Fruit fly (Drosophila melanogaster) whole organism, larva: Measurements from ENCODE around the gene Oat.

Experiments used
- noc ChIP-seq: fragments of 200-800 bp; sonication (Bioruptor generic); optimal IDR thresholded peaks from 3 replicates; lab custom pipeline; 2019; ENCODE audit warnings: missing biosample characterization, mild to moderate bottlenecking, missing genetic modification characterization, moderate library complexity

Oat gene

dm6 chr3L:19655923-19656322 lies 6.3 kb upstream of the Oat start:
- TF ChIP-seq noc (tag; lab: Kevin White, UChicago) = no peak

- no peak for TF ChIP-seq noc (tag; lab: Kevin White, UChicago)
Observed at dm6 chr3L:19653470-19653869, 3.8 kb upstream of the Oat start.

dm6 chr3L:19650588-19650987 lies 937 bp upstream of the Oat start:
- TF ChIP-seq noc (tag; lab: Kevin White, UChicago) = no peak

- no peak for TF ChIP-seq noc (tag; lab: Kevin White, UChicago)
Observed at dm6 chr3L:19650121-19650520, 470 bp upstream of the Oat start.

dm6 chr3L:19648648-19649047 lies 1.0 kb downstream of the Oat start:
- TF ChIP-seq noc (tag; lab: Kevin White, UChicago) = peak; percentile 91

- TF ChIP-seq noc (tag; lab: Kevin White, UChicago) = no peak
Observed at dm6 chr3L:19646292-19646691, 3.4 kb downstream of the Oat start.

dm6 chr3L:19642448-19643020 lies 7.1 kb downstream of the Oat start, which contains the start of gene Rnf146:
Rnf146 (minus strand) TSS chr3L:19642816.
- TF ChIP-seq noc (tag; lab: Kevin White, UChicago) = no peak

- TF ChIP-seq noc (tag; lab: Kevin White, UChicago) = no peak
Observed at dm6 chr3L:19636821-19637460, 12.7 kb downstream of the Oat start.

- no peak for TF ChIP-seq noc (tag; lab: Kevin White, UChicago)
Observed at dm6 chr3L:19635478-19635996, 14.1 kb downstream of the Oat start, which contains the start of gene wnd. wnd (minus strand) TSS chr3L:19635783.

- peak; percentile 78 for TF ChIP-seq noc (tag; lab: Kevin White, UChicago)
Observed at dm6 chr3L:19634788-19635448, 14.7 kb downstream of the Oat start.

- peak; percentile 93 for TF ChIP-seq noc (tag; lab: Kevin White, UChicago)
Observed at dm6 chr3L:19632766-19633632, 16.7 kb downstream of the Oat start.

- no peak for TF ChIP-seq noc (tag; lab: Kevin White, UChicago)
Observed at dm6 chr3L:19631867-19632266, 17.8 kb downstream of the Oat start.

- peak; percentile 81 for TF ChIP-seq noc (tag; lab: Kevin White, UChicago)
Observed at dm6 chr3L:19630701-19631100, 18.9 kb downstream of the Oat start.

dm6 chr3L:19618072-19618958 lies 31.3 kb downstream of the Oat start, which contains the start of gene asf1:
asf1 (plus strand) TSS chr3L:19618894.
- TF ChIP-seq noc (tag; lab: Kevin White, UChicago) = no peak
